Fruit fly (Drosophila melanogaster) whole organism, prepupa: Measurements from ENCODE around the gene Sac1.

Experiments used
- CG10631 ChIP-seq: fragments of 200-800 bp; sonication (Bioruptor generic); optimal IDR thresholded peaks from 2 replicates; lab custom pipeline; 2016; ENCODE audit warnings: missing biosample characterization, missing genetic modification characterization
- CG10669 ChIP-seq: fragments of 200-800 bp; sonication (Bioruptor generic); optimal IDR thresholded peaks from 3 replicates; lab custom pipeline; 2018; ENCODE audit warnings: missing biosample characterization, mild to moderate bottlenecking, missing genetic modification characterization, moderate library complexity
- CG11902 ChIP-seq: fragments of 200-800 bp; sonication (Bioruptor generic); optimal IDR thresholded peaks from 3 replicates; lab custom pipeline; 2016; ENCODE audit warnings: missing biosample characterization, missing genetic modification characterization
- CG3032 ChIP-seq: fragments of 200-800 bp; optimal IDR thresholded peaks from 2 replicates; lab custom pipeline; 2019; ENCODE audit warnings: missing biosample characterization, mild to moderate bottlenecking, missing genetic modification characterization, moderate library complexity
- CG31627 ChIP-seq: fragments of 200-800 bp; sonication (Bioruptor generic); optimal IDR thresholded peaks from 3 replicates; lab custom pipeline; 2016; ENCODE audit warnings: missing biosample characterization, missing genetic modification characterization
- CG32006 ChIP-seq: fragments of 200-800 bp; sonication (Bioruptor generic); optimal IDR thresholded peaks from 3 replicates; lab custom pipeline; 2017; ENCODE audit warnings: missing biosample characterization, mild to moderate bottlenecking, missing genetic modification characterization
- CG34406 ChIP-seq: fragments of 200-800 bp; sonication (Bioruptor generic); optimal IDR thresholded peaks from 3 replicates; lab custom pipeline; 2016; ENCODE audit warnings: missing biosample characterization, missing genetic modification characterization
- CG3919 ChIP-seq: fragments of 200-800 bp; sonication (Bioruptor generic); optimal IDR thresholded peaks from 3 replicates; lab custom pipeline; 2016; ENCODE audit warnings: missing biosample characterization, missing genetic modification characterization
- CG4318 ChIP-seq: fragments of 200-800 bp; sonication (Bioruptor generic); optimal IDR thresholded peaks from 3 replicates; lab custom pipeline; 2017; ENCODE audit warnings: missing biosample characterization, mild to moderate bottlenecking, missing genetic modification characterization
- CG6163 ChIP-seq: fragments of 200-800 bp; sonication (Bioruptor generic); IDR thresholded peaks from 3 replicates; pipeline ENCODE4 v1.3.6; 2022; ENCODE audit warnings: missing biosample characterization, missing genetic modification characterization
- CG6276 ChIP-seq: fragments of 200-800 bp; sonication (Bioruptor generic); optimal IDR thresholded peaks from 2 replicates; lab custom pipeline; 2017; ENCODE audit warnings: missing biosample characterization, mild to moderate bottlenecking, missing genetic modification characterization
- CG6792 ChIP-seq: fragments of 200-800 bp; sonication (Bioruptor generic); optimal IDR thresholded peaks from 3 replicates; lab custom pipeline; 2016; ENCODE audit warnings: missing biosample characterization, missing genetic modification characterization
- CG7368 ChIP-seq: fragments of 200-800 bp; sonication (Bioruptor generic); optimal IDR thresholded peaks from 3 replicates; lab custom pipeline; 2016; ENCODE audit warnings: missing biosample characterization, missing genetic modification characterization
- CG8119 ChIP-seq: fragments of 200-800 bp; sonication (Bioruptor generic); IDR thresholded peaks from 3 replicates; pipeline ENCODE4 v1.3.6; 2022; ENCODE audit warnings: missing biosample characterization, missing genetic modification characterization
- CG8319 ChIP-seq: fragments of 200-800 bp; sonication (Bioruptor generic); optimal IDR thresholded peaks from 3 replicates; lab custom pipeline; 2016; ENCODE audit warnings: missing biosample characterization, missing genetic modification characterization
- CG9139 ChIP-seq: fragments of 200-800 bp; sonication (Bioruptor generic); optimal IDR thresholded peaks from 3 replicates; lab custom pipeline; 2017; ENCODE audit warnings: missing biosample characterization, mild to moderate bottlenecking, missing genetic modification characterization
- Eip78C ChIP-seq: fragments of 200-800 bp; sonication (Bioruptor generic); peaks from one replicate; lab custom pipeline; 2016; ENCODE audit warnings: missing biosample characterization, missing genetic modification characterization
- Eip93F ChIP-seq: fragments of 200-800 bp; sonication (Bioruptor generic); optimal IDR thresholded peaks from 2 replicates; lab custom pipeline; 2016; ENCODE audit warnings: missing biosample characterization, mild to moderate bottlenecking, missing genetic modification characterization
- Ets21C ChIP-seq: fragments of 200-800 bp; sonication (Bioruptor generic); optimal IDR thresholded peaks from 3 replicates; lab custom pipeline; 2016; ENCODE audit warnings: missing biosample characterization, missing genetic modification characterization
- Hr39 ChIP-seq: fragments of 200-800 bp; sonication (Bioruptor generic); optimal IDR thresholded peaks from 2 replicates; lab custom pipeline; 2016; ENCODE audit warnings: missing biosample characterization, missing genetic modification characterization
- Hr4 ChIP-seq: fragments of 200-800 bp; sonication (Bioruptor generic); optimal IDR thresholded peaks from 3 replicates; lab custom pipeline; 2016; ENCODE audit warnings: missing biosample characterization, missing genetic modification characterization
- Met ChIP-seq: fragments of 200-800 bp; sonication (Bioruptor generic); optimal IDR thresholded peaks from 3 replicates; lab custom pipeline; 2016; ENCODE audit warnings: missing biosample characterization, missing genetic modification characterization
- OdsH ChIP-seq: fragments of 200-800 bp; sonication (Bioruptor generic); optimal IDR thresholded peaks from 3 replicates; lab custom pipeline; 2016; ENCODE audit warnings: missing biosample characterization, missing genetic modification characterization
- Sox102F ChIP-seq: fragments of 200-800 bp; sonication (Bioruptor generic); optimal IDR thresholded peaks from 2 replicates; lab custom pipeline; 2016; ENCODE audit warnings: missing biosample characterization, mild to moderate bottlenecking, missing genetic modification characterization
- Sox14 ChIP-seq: fragments of 200-800 bp; sonication (Bioruptor generic); optimal IDR thresholded peaks from 3 replicates; lab custom pipeline; 2016; ENCODE audit warnings: missing biosample characterization, missing genetic modification characterization
- Sox15 ChIP-seq: fragments of 200-800 bp; sonication (Bioruptor generic); optimal IDR thresholded peaks from 3 replicates; lab custom pipeline; 2016; ENCODE audit warnings: missing biosample characterization, missing genetic modification characterization
- achi ChIP-seq: fragments of 200-800 bp; sonication (Bioruptor generic); optimal IDR thresholded peaks from 3 replicates; lab custom pipeline; 2016; ENCODE audit warnings: missing biosample characterization, missing genetic modification characterization
- acj6 ChIP-seq: fragments of 200-800 bp; sonication (Bioruptor generic); optimal IDR thresholded peaks from 3 replicates; lab custom pipeline; 2016; ENCODE audit warnings: missing biosample characterization, missing genetic modification characterization
- cyc ChIP-seq: fragments of 200-800 bp; sonication (Bioruptor generic); optimal IDR thresholded peaks from 3 replicates; lab custom pipeline; 2016; ENCODE audit warnings: missing biosample characterization, missing genetic modification characterization
- dac ChIP-seq: fragments of 200-800 bp; sonication (Bioruptor generic); optimal IDR thresholded peaks from 2 replicates; lab custom pipeline; 2017; ENCODE audit warnings: missing biosample characterization, mild to moderate bottlenecking, missing genetic modification characterization
- eg ChIP-seq: fragments of 200-800 bp; sonication (Bioruptor generic); IDR thresholded peaks from 3 replicates; pipeline ENCODE4 v1.3.6; 2022; ENCODE audit warnings: missing biosample characterization, missing genetic modification characterization
- esn ChIP-seq: fragments of 200-800 bp; sonication (Bioruptor generic); optimal IDR thresholded peaks from 2 replicates; lab custom pipeline; 2016; ENCODE audit warnings: missing biosample characterization, mild to moderate bottlenecking, missing genetic modification characterization, moderate library complexity
- fkh ChIP-seq: fragments of 200-800 bp; sonication (Bioruptor generic); optimal IDR thresholded peaks from 3 replicates; lab custom pipeline; 2017; ENCODE audit warnings: missing biosample characterization, mild to moderate bottlenecking, missing genetic modification characterization, moderate library complexity
- lz ChIP-seq: fragments of 200-800 bp; sonication (Bioruptor generic); optimal IDR thresholded peaks from 3 replicates; lab custom pipeline; 2016; ENCODE audit warnings: missing biosample characterization, missing genetic modification characterization
- net ChIP-seq: fragments of 200-800 bp; sonication (Bioruptor generic); optimal IDR thresholded peaks from 3 replicates; lab custom pipeline; 2016; ENCODE audit warnings: missing biosample characterization, missing genetic modification characterization
- pdm3 ChIP-seq: fragments of 200-800 bp; sonication (Bioruptor generic); optimal IDR thresholded peaks from 3 replicates; lab custom pipeline; 2016; ENCODE audit warnings: missing biosample characterization, missing genetic modification characterization
- salr ChIP-seq, 2 experiments: fragments of 200-800 bp; sonication (Bioruptor generic); optimal IDR thresholded peaks; 3 replicates each; lab custom pipeline; 2016 to 2018; ENCODE audit warnings: missing biosample characterization in 2 of 2, missing genetic modification characterization in 2 of 2, mild to moderate bottlenecking in 1 of 2
- svp ChIP-seq: fragments of 200-800 bp; sonication (Bioruptor generic); peaks from one replicate; lab custom pipeline; 2016; ENCODE audit warnings: missing biosample characterization, missing genetic modification characterization
- topi ChIP-seq: fragments of 200-800 bp; sonication (Bioruptor generic); optimal IDR thresholded peaks from 3 replicates; lab custom pipeline; 2016; ENCODE audit warnings: missing biosample characterization, missing genetic modification characterization
- vri ChIP-seq: fragments of 200-800 bp; sonication (Bioruptor generic); optimal IDR thresholded peaks from 3 replicates; lab custom pipeline; 2016; ENCODE audit warnings: missing biosample characterization, mild to moderate bottlenecking, missing genetic modification characterization

The Sac1 gene

dm6 chr3L:1247627-1248295 lies at the start of gene Sac1, which contains the start of gene Psf1:
TSS of gene Sac1 (plus strand) at chr3L:1247817.
TSS of gene Psf1 (minus strand) at chr3L:1247677.
- peak; percentile 40 for TF ChIP-seq CG3919 (GFP tag; lab: Kevin White, UChicago)
- TF ChIP-seq lz (GFP tag; lab: Kevin White, UChicago), result peak; percentile 32
- peak; percentile 86 for TF ChIP-seq Eip78C (GFP tag; lab: Kevin White, UChicago)
- peak; percentile 48 for TF ChIP-seq esn (GFP tag; lab: Kevin White, UChicago)
- peak; percentile 34 for TF ChIP-seq CG10631 (GFP tag; lab: Kevin White, UChicago)
- TF ChIP-seq Ets21C (GFP tag; lab: Kevin White, UChicago), result peak; percentile 48
- TF ChIP-seq acj6 (GFP tag; lab: Kevin White, UChicago), result peak; percentile 45
- TF ChIP-seq Hr39 (GFP tag; lab: Kevin White, UChicago), result peak; percentile 72
- peak; percentile 4 for TF ChIP-seq Sox15
- TF ChIP-seq svp (GFP tag; lab: Kevin White, UChicago), result peak; percentile 81
- no peak for TF ChIP-seq fkh (GFP tag; lab: Kevin White, UChicago)
- peak; percentile 54 for TF ChIP-seq cyc
- peak; percentile 50 for TF ChIP-seq pdm3 (GFP tag; lab: Kevin White, UChicago)
- no peak for TF ChIP-seq net (GFP tag; lab: Kevin White, UChicago)
- TF ChIP-seq CG3032 (tag; lab: Kevin White, UChicago), result peak; percentile 58
- no peak for TF ChIP-seq OdsH (GFP tag; lab: Kevin White, UChicago)
- TF ChIP-seq Eip93F, result no peak
- peak; percentile 35 for TF ChIP-seq CG32006
- peak; percentile 14 for TF ChIP-seq achi (GFP tag; lab: Kevin White, UChicago)
- TF ChIP-seq CG7368 (GFP tag; lab: Kevin White, UChicago), result no peak
- TF ChIP-seq topi (GFP tag; lab: Kevin White, UChicago), result peak; percentile 27
- peak; percentile 7 for TF ChIP-seq CG34406 (GFP tag; lab: Kevin White, UChicago)
- peak; percentile 32 for TF ChIP-seq CG11902
- TF ChIP-seq Sox14 (GFP tag; lab: Kevin White, UChicago), result peak; percentile 57
- TF ChIP-seq CG31627 (GFP tag; lab: Kevin White, UChicago), result peak; percentile 61
- TF ChIP-seq Met (GFP tag; lab: Kevin White, UChicago), result peak; percentile 24
- no peak for TF ChIP-seq CG10669 (GFP tag; lab: Kevin White, UChicago)

- no peak for TF ChIP-seq OdsH (GFP tag; lab: Kevin White, UChicago)
- no peak for TF ChIP-seq Sox102F (GFP tag; lab: Kevin White, UChicago)
- no peak for TF ChIP-seq CG9139 (GFP tag; lab: Kevin White, UChicago)
- no peak for TF ChIP-seq CG11902
- no peak for TF ChIP-seq CG10631 (GFP tag; lab: Kevin White, UChicago)
- 0 out of 3 replicates have a peak, but pooled peaks have one; percentile 31 for TF ChIP-seq eg (GFP tag; lab: Robert Waterston, UW)
- TF ChIP-seq CG8119 (GFP tag; lab: Robert Waterston, UW), result 0 out of 3 replicates have a peak, but pooled peaks have one; percentile 31
- TF ChIP-seq CG3032 (tag; lab: Kevin White, UChicago), result no peak
- peak; percentile 30; the same call in 1 of the 3 replicates for TF ChIP-seq CG6163 (GFP tag; lab: Robert Waterston, UW)
- TF ChIP-seq CG6276 (GFP tag; lab: Kevin White, UChicago), result peak; percentile 4
- peak in 1 of 2 experiments; percentile 35 for TF ChIP-seq salr (GFP tag; optimal IDR thresholded peaks at IDR 0.05; lab: Kevin White, UChicago)
- no peak for TF ChIP-seq vri
- no peak for TF ChIP-seq Eip93F
- TF ChIP-seq CG6792 (GFP tag; lab: Kevin White, UChicago), result no peak
- peak; percentile 36 for TF ChIP-seq Eip78C (GFP tag; lab: Kevin White, UChicago)
- TF ChIP-seq CG4318, result peak; percentile 72
- TF ChIP-seq lz (GFP tag; lab: Kevin White, UChicago), result no peak
- peak; percentile 53 for TF ChIP-seq Hr4 (GFP tag; lab: Kevin White, UChicago)
- peak; percentile 86 for TF ChIP-seq CG32006
- no peak for TF ChIP-seq CG8319
- peak; percentile 60 for TF ChIP-seq dac (GFP tag; lab: Kevin White, UChicago)
Measured at dm6 chr3L:1200357-1201051, 47.1 kb upstream of the Sac1 start, which contains the start of gene mwh. TSS of gene mwh (plus strand) at chr3L:1200786.
